Worm (Caenorhabditis elegans) whole organism, midembryonic: ENCODE measurements around the gene drn-1.

Source experiments
- T22C8.4 ChIP-seq: fragments of 200-800 bp; sonication (Bioruptor generic); IDR thresholded peaks from 2 replicates; pipeline ENCODE4 v1.3.6; 2022; ENCODE audit warnings: missing genetic modification characterization, missing compliant biosample characterization
- cog-1 ChIP-seq: sonication (generic microtip); optimal IDR thresholded peaks from 2 replicates; lab custom pipeline; 2016; ENCODE audit warnings: missing genetic modification characterization, missing compliant biosample characterization
- flt-1 ChIP-seq: fragments of 200-800 bp; sonication (Bioruptor generic); IDR thresholded peaks from 2 replicates; pipeline ENCODE4 v1.3.6; 2022; ENCODE audit warnings: missing genetic modification characterization, missing compliant biosample characterization
- klf-2 ChIP-seq: fragments of 200-800 bp; sonication (Bioruptor generic); conservative IDR thresholded peaks from 2 replicates; pipeline ENCODE4 v1.3.6; 2022; ENCODE audit warnings: missing genetic modification reagents, missing genetic modification characterization, missing compliant biosample characterization
- med-1 ChIP-seq: sonication (generic microtip); optimal IDR thresholded peaks from 2 replicates; lab custom pipeline; 2017; ENCODE audit warnings: missing genetic modification characterization, mild to moderate bottlenecking, missing compliant biosample characterization, antibody characterized with exemption, missing genetic modification reagents; ENCODE audit not compliant: insufficient read depth
- ref-1 ChIP-seq: fragments of 200-800 bp; sonication (Bioruptor generic); conservative IDR thresholded peaks from 2 replicates; pipeline ENCODE4 v1.3.6; 2022; ENCODE audit warnings: missing genetic modification reagents, missing genetic modification characterization, missing compliant biosample characterization
- tab-1 ChIP-seq: fragments of 200-800 bp; sonication (Bioruptor generic); IDR thresholded peaks from 2 replicates; pipeline ENCODE4 v1.3.6; 2022; ENCODE audit warnings: missing genetic modification characterization, missing compliant biosample characterization
- ztf-23 ChIP-seq: fragments of 200-800 bp; sonication (Bioruptor generic); IDR thresholded peaks from 2 replicates; pipeline ENCODE4 v1.3.6; 2022; ENCODE audit warnings: missing genetic modification reagents, missing genetic modification characterization, missing compliant biosample characterization
- ztf-29 ChIP-seq: fragments of 200-800 bp; sonication (Bioruptor generic); IDR thresholded peaks from 2 replicates; pipeline ENCODE4 v1.3.6; 2022; ENCODE audit warnings: missing genetic modification reagents, missing genetic modification characterization, missing compliant biosample characterization

DNA sequence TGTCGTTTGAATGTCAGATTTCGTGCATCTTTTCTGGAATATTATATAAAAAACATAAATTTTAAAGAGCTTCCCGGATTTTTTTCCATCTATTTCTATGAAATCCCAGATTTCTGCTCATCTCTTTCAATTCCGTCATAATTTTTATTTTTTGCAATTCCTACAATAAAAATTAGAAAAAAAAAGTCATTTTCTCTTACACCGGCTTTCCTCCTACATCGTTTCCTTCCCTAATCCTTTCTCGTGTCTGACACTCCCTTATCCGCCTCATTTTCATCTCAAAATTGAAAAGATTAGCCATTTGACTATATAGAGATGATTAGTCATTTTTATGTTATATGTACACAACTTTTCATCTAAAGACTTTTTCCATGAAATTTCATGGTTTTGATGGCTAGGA is 39.1 kb upstream of the drn-1 start:
- TF ChIP-seq flt-1 (GFP tag; lab: Robert Waterston, UW) (no peak), cog-1 (no peak), klf-2 (GFP tag; lab: Robert Waterston, UW) (no peak), med-1 (no peak), ref-1 (GFP tag; lab: Robert Waterston, UW) (no peak), T22C8.4 (GFP tag; lab: Robert Waterston, UW) (no peak), ztf-29 (GFP tag; lab: Robert Waterston, UW) (no peak), tab-1 (GFP tag; lab: Robert Waterston, UW) (no peak), ztf-23 (GFP tag; lab: Robert Waterston, UW) (no peak)
